Worm (Caenorhabditis elegans): ENCODE measurements around the gene hpl-1.

- TF ChIP-seq syd-9 (tag; optimal IDR thresholded peaks at IDR 0.05) (no peak), lim-6 (tag; optimal IDR thresholded peaks at IDR 0.05) (no peak), hlh-8 (tag; optimal IDR thresholded peaks at IDR 0.05) (no peak), ceh-9 (tag; optimal IDR thresholded peaks at IDR 0.05) (no peak)
Measured at ce11 chrX:13288715-13289114, 43.5 kb downstream of the hpl-1 start, which contains the start of gene R04D3.4.

Data from whole organism, late embryonic.